Worm (Caenorhabditis elegans): ENCODE results near the gene H12D21.10.

ce11 chrV:14945697-14946096, 46.1 kb downstream of the H12D21.10 start, which contains the start of gene C30G7.3:
- TF ChIP-seq nhr-12 (tag; optimal IDR thresholded peaks at IDR 0.05) (no peak), nhr-11 (tag; optimal IDR thresholded peaks at IDR 0.05) (no peak), ceh-16 (tag; optimal IDR thresholded peaks at IDR 0.05) (no peak), hmg-11 (tag; optimal IDR thresholded peaks at IDR 0.05) (no peak), nhr-237 (tag; optimal IDR thresholded peaks at IDR 0.05) (no peak), tbx-2 (tag; optimal IDR thresholded peaks at IDR 0.05) (no peak), ama-1 (optimal IDR thresholded peaks at IDR 0.05) (no peak), fkh-2 (tag; optimal IDR thresholded peaks at IDR 0.05) (no peak), pha-4 (tag; optimal IDR thresholded peaks at IDR 0.05) (no peak)

Data from whole organism, L3 larva.